Fruit fly (Drosophila melanogaster): Measurements from ENCODE around the gene chm.

Gene chm

DNA sequence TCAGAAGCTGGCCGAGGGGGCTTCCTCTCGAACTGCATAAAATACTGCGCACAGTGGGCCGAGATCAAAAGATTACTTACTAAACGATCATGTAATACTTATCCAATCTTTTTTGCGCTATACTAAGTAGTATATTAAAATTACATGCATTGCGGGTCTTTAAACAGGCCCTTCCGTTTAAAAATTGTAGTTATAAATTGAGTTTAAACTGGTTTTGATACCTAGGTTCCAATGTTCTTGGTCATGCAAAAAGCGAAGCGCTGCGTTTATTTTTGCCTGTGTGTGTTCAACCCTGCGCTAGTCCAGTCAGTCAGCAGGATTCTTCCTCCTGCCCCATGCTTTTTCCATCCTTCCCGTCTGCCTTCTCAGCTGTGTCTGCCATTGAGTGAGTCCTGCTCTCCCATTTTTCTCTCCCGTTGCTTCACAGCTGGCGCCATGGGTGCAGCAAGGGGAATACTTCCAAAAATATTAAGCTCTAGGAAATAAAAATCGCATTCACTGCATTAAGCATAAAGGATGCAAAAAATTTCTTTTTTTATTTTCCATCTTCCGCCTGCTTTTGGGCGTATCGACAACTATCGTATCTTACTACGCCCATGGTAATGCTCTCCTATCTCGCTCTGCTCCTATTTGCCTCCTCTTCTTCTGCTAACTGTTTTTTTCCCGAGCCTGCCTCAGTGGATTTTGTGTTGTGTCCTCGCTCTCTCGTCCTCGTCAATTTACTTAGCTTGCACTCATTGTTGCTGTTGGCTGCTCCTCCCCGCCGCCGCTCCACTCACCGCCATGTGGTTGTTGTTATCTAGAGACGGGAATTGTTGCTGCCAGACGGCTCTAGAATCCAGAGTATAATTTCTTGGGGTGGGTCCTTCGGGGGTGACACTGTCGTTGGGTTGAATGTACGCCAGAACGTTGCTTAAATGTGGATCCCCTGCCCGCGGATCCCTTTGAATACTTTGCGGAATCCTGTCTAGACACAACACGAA lies 8.4 kb downstream of the chm start (continued):
- peak; percentile 52 for TF ChIP-seq luna (GFP tag; optimal IDR thresholded peaks at IDR 0.05)
- TF ChIP-seq CG42726 (GFP tag; IDR thresholded peaks at IDR 0.05; ENCODE audit: partially characterized antibody): no peak
- 0 out of 2 replicates have a peak, but pooled peaks have one; percentile 21 for TF ChIP-seq Awh (GFP tag; IDR thresholded peaks at IDR 0.05)
- peak; percentile 66 for TF ChIP-seq NC2β (GFP tag; optimal IDR thresholded peaks at IDR 0.05)
- peak; percentile 74 for TF ChIP-seq Hand (GFP tag; optimal IDR thresholded peaks at IDR 0.05)
- no peak for TF ChIP-seq CG16815 (GFP tag; optimal IDR thresholded peaks at IDR 0.05)
- TF ChIP-seq ranshi (GFP tag; IDR thresholded peaks at IDR 0.05): peak; percentile 82
- TF ChIP-seq gem (tag; optimal IDR thresholded peaks at IDR 0.05): peak; percentile 74
- TF ChIP-seq bab2 (GFP tag; optimal IDR thresholded peaks at IDR 0.05): peak; percentile 15
- peak; percentile 69 for TF ChIP-seq CG15269 (tag; optimal IDR thresholded peaks at IDR 0.05)
- no peak for TF ChIP-seq CG3838 (GFP tag; optimal IDR thresholded peaks at IDR 0.05)
- TF ChIP-seq Abd-B (GFP tag; optimal IDR thresholded peaks at IDR 0.05): peak; percentile 9
- TF ChIP-seq exex (tag; optimal IDR thresholded peaks at IDR 0.05): peak; percentile 1
- TF ChIP-seq pho (GFP tag; optimal IDR thresholded peaks at IDR 0.05): peak; percentile 68
- TF ChIP-seq eve (GFP tag; optimal IDR thresholded peaks at IDR 0.05): peak in 1 of 2 experiments; percentile 7
- peak; percentile 72 for TF ChIP-seq her (GFP tag; optimal IDR thresholded peaks at IDR 0.05)
- TF ChIP-seq Hr78 (GFP tag; optimal IDR thresholded peaks at IDR 0.05): no peak
- TF ChIP-seq CG18599 (GFP tag; optimal IDR thresholded peaks at IDR 0.05): peak; percentile 94
- TF ChIP-seq CG10431 (GFP tag; optimal IDR thresholded peaks at IDR 0.05): no peak
- TF ChIP-seq rib (GFP tag; IDR thresholded peaks at IDR 0.05): peak; percentile 79
- peak; percentile 79 for TF ChIP-seq HLH3B (GFP tag; IDR thresholded peaks at IDR 0.05)
- TF ChIP-seq chinmo (GFP tag; IDR thresholded peaks at IDR 0.05; ENCODE audit: partially characterized antibody): no peak
- TF ChIP-seq Antp (GFP tag; optimal IDR thresholded peaks at IDR 0.05): peak; percentile 78
- peak; percentile 61 for TF ChIP-seq ara (GFP tag; IDR thresholded peaks at IDR 0.05)
- peak; percentile 2 for TF ChIP-seq pum (GFP tag; optimal IDR thresholded peaks at IDR 0.05)
- TF ChIP-seq gsb (GFP tag; IDR thresholded peaks at IDR 0.05): no peak
- TF ChIP-seq Fer3 (tag; optimal IDR thresholded peaks at IDR 0.05): peak; percentile 71
- no peak for TF ChIP-seq zen2 (GFP tag; IDR thresholded peaks at IDR 0.05; ENCODE audit: partially characterized antibody)
- TF ChIP-seq repo (GFP tag; optimal IDR thresholded peaks at IDR 0.05): peak; percentile 39
- no peak for TF ChIP-seq Mad (GFP tag; optimal IDR thresholded peaks at IDR 0.05)
- no peak for TF ChIP-seq D (optimal IDR thresholded peaks at IDR 0.05)
- peak; percentile 30 for TF ChIP-seq D (GFP tag; optimal IDR thresholded peaks at IDR 0.05)
- no peak for TF ChIP-seq CG11093 (GFP tag; IDR thresholded peaks at IDR 0.05)
- TF ChIP-seq kay (GFP tag; optimal IDR thresholded peaks at IDR 0.05): no peak
- TF ChIP-seq psq (GFP tag; optimal IDR thresholded peaks at IDR 0.05): no peak
- TF ChIP-seq CG4404 (GFP tag; IDR thresholded peaks at IDR 0.05): peak; percentile 58
- peak; percentile 34 for TF ChIP-seq ab (GFP tag; optimal IDR thresholded peaks at IDR 0.05)
- peak; percentile 45 for TF ChIP-seq CG18619 (GFP tag; optimal IDR thresholded peaks at IDR 0.05)
- no peak for TF ChIP-seq Dp (GFP tag; optimal IDR thresholded peaks at IDR 0.05)
- TF ChIP-seq otp (GFP tag; IDR thresholded peaks at IDR 0.05): no peak
- no peak for TF ChIP-seq CG12236 (GFP tag; optimal IDR thresholded peaks at IDR 0.05)
- no peak for TF ChIP-seq CG14965 (GFP tag; optimal IDR thresholded peaks at IDR 0.05; ENCODE audit: borderline replicate concordance)
- TF ChIP-seq nerfin-1 (tag; optimal IDR thresholded peaks at IDR 0.05): no peak
- no peak for TF ChIP-seq Dfd (GFP tag; optimal IDR thresholded peaks at IDR 0.05)
- no peak for TF ChIP-seq CG7987 (GFP tag; optimal IDR thresholded peaks at IDR 0.05)
- no peak for TF ChIP-seq sd (tag; optimal IDR thresholded peaks at IDR 0.05)
- no peak for TF ChIP-seq en (GFP tag; optimal IDR thresholded peaks at IDR 0.05)
- TF ChIP-seq dan (GFP tag; IDR thresholded peaks at IDR 0.05): no peak
- TF ChIP-seq YL-1 (GFP tag; optimal IDR thresholded peaks at IDR 0.05): no peak

Data from whole organism, embryonic.